Fruit fly (Drosophila melanogaster): ENCODE results near the gene Idgf2.

Idgf2 gene

DNA sequence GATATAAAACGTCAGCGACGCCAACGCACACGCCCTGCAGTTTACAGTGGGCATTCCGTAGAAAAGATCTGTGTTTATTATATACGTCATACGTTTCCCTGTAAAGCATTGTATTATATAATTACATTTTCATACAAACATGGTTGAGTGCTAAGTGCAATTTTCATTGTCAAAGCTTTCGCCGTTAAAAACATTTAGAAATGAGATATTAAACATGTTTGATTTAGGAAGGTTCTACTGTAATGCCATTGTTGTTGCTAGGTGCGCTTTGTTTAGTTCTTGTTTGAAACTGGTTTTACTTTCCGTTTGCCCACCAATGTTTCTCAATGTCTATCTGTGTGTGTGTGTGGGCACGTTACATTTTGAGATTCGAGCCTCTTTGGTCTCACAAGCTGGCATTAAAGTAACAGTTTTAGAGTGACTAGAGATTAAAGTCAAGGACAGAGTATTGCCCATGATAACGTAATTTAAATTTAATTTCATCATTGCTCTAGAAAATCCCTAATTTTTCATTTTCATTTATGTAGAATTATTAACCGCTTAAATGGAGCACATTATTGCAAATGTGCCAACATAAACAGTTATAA, 45.6 kb downstream of the Idgf2 start (continued):
- TF ChIP-seq Sry-δ (GFP tag; optimal IDR thresholded peaks at IDR 0.05) (no peak), CG12071 (GFP tag; optimal IDR thresholded peaks at IDR 0.05) (peak; percentile 72), Trl (optimal IDR thresholded peaks at IDR 0.05) (no peak), Trl (GFP tag; optimal IDR thresholded peaks at IDR 0.05) (peak; percentile 34), CG7928 (GFP tag; optimal IDR thresholded peaks at IDR 0.05) (no peak), Asciz (GFP tag; optimal IDR thresholded peaks at IDR 0.05) (peak; percentile 68), caup (GFP tag; optimal IDR thresholded peaks at IDR 0.05; ENCODE audit: severe bottlenecking) (peak; percentile 75), mirr (GFP tag; optimal IDR thresholded peaks at IDR 0.05) (no peak), CG17186 (GFP tag; optimal IDR thresholded peaks at IDR 0.05) (peak; percentile 6), bsh (GFP tag; optimal IDR thresholded peaks at IDR 0.05) (peak; percentile 85 to 92), oc (tag; optimal IDR thresholded peaks at IDR 0.05) (peak; percentile 63), CG10959 (GFP tag; IDR thresholded peaks at IDR 0.05) (peak; percentile 64), CG4360 (GFP tag; IDR thresholded peaks at IDR 0.05) (peak; percentile 79), lmd (GFP tag; IDR thresholded peaks at IDR 0.05) (peak; percentile 84), CG12769 (tag; optimal IDR thresholded peaks at IDR 0.05) (peak; percentile 79), cwo (GFP tag; optimal IDR thresholded peaks at IDR 0.05) (peak; percentile 70), CG9609 (GFP tag; optimal IDR thresholded peaks at IDR 0.05) (peak; percentile 61), CG2116 (GFP tag; optimal IDR thresholded peaks at IDR 0.05) (peak; percentile 29), Atf3 (GFP tag; optimal IDR thresholded peaks at IDR 0.05) (peak; percentile 68), HLH54F (GFP tag; optimal IDR thresholded peaks at IDR 0.05) (peak; percentile 44), schlank (tag; optimal IDR thresholded peaks at IDR 0.05) (peak; percentile 32), vvl (GFP tag; IDR thresholded peaks at IDR 0.05) (peak; percentile 82), CG10979 (tag; optimal IDR thresholded peaks at IDR 0.05) (peak; percentile 83), CG8765 (GFP tag; IDR thresholded peaks at IDR 0.05) (no peak), Camta (GFP tag; optimal IDR thresholded peaks at IDR 0.05) (peak; percentile 37), Usf (GFP tag; optimal IDR thresholded peaks at IDR 0.05) (peak; percentile 22), ab (GFP tag; optimal IDR thresholded peaks at IDR 0.05) (no peak), Neu2 (GFP tag; optimal IDR thresholded peaks at IDR 0.05; ENCODE audit: borderline replicate concordance) (no peak), CG3847 (GFP tag; IDR thresholded peaks at IDR 0.05) (peak; percentile 68), emc (GFP tag; optimal IDR thresholded peaks at IDR 0.05) (peak; percentile 38), nmo (GFP tag; optimal IDR thresholded peaks at IDR 0.05) (peak; percentile 81), CG6654 (GFP tag; optimal IDR thresholded peaks at IDR 0.05) (peak; percentile 84), so (GFP tag; IDR thresholded peaks at IDR 0.05) (peak; percentile 53; the same call in 1 of the 3 replicates), Lhr (GFP tag; optimal IDR thresholded peaks at IDR 0.05) (peak; percentile 17), Dad (GFP tag; optimal IDR thresholded peaks at IDR 0.05) (peak; percentile 58), zfh1 (GFP tag; IDR thresholded peaks at IDR 0.05) (peak; percentile 75), pita (GFP tag; optimal IDR thresholded peaks at IDR 0.05) (no peak), Meics (GFP tag; optimal IDR thresholded peaks at IDR 0.05) (peak; percentile 63), pzg (GFP tag; optimal IDR thresholded peaks at IDR 0.05) (no peak), CG6683 (GFP tag; optimal IDR thresholded peaks at IDR 0.05) (peak; percentile 54), CG11560 (tag; IDR thresholded peaks at IDR 0.05) (peak; percentile 18; the same call in 1 of the 3 replicates), p53 (GFP tag; optimal IDR thresholded peaks at IDR 0.05) (no peak), sim (GFP tag; IDR thresholded peaks at IDR 0.05) (0 out of 2 replicates have a peak, but pooled peaks have one; percentile 46), sna (GFP tag; IDR thresholded peaks at IDR 0.05; ENCODE audit: partially characterized antibody) (no peak), Hr3 (GFP tag; optimal IDR thresholded peaks at IDR 0.05) (peak; percentile 66), CG7745 (tag; optimal IDR thresholded peaks at IDR 0.05) (no peak), en (GFP tag; optimal IDR thresholded peaks at IDR 0.05) (peak; percentile 10), CG15073 (GFP tag; optimal IDR thresholded peaks at IDR 0.05) (no peak), cato (GFP tag; optimal IDR thresholded peaks at IDR 0.05; ENCODE audit: borderline replicate concordance) (peak; percentile 11), Scr (GFP tag; IDR thresholded peaks at IDR 0.05; ENCODE audit: partially characterized antibody) (no peak)

Data from whole organism, embryonic.